Fruit fly (Drosophila melanogaster) whole organism, embryonic: Measurements from ENCODE around the gene CG14352.

Experiments
- Antp ChIP-seq: fragments of 200-800 bp; sonication (Bioruptor generic); optimal IDR thresholded peaks from 3 replicates; lab custom pipeline; 2016; ENCODE audit warnings: missing biosample characterization, missing genetic modification characterization
- BtbVII ChIP-seq: fragments of 200-800 bp; sonication (Bioruptor generic); optimal IDR thresholded peaks from 3 replicates; lab custom pipeline; 2017; ENCODE audit warnings: missing biosample characterization, mild to moderate bottlenecking, missing genetic modification characterization
- Bteb2 ChIP-seq: fragments of 200-800 bp; sonication (Bioruptor generic); optimal IDR thresholded peaks from 2 replicates; lab custom pipeline; 2016; ENCODE audit warnings: missing biosample characterization, missing genetic modification characterization
- CG10959 ChIP-seq: fragments of 200-800 bp; sonication (Bioruptor generic); IDR thresholded peaks from 2 replicates; pipeline ENCODE4 v1.3.6; 2022; ENCODE audit warnings: missing biosample characterization, missing genetic modification characterization
- CG11504 ChIP-seq: fragments of 200-800 bp; sonication (Bioruptor generic); optimal IDR thresholded peaks from 3 replicates; lab custom pipeline; 2019; ENCODE audit warnings: missing biosample characterization, mild to moderate bottlenecking, missing genetic modification characterization, moderate library complexity
- CG12104 ChIP-seq: fragments of 200-800 bp; sonication (Bioruptor generic); optimal IDR thresholded peaks from 3 replicates; lab custom pipeline; 2016; ENCODE audit warnings: missing biosample characterization, missing genetic modification characterization
- CG12942 ChIP-seq: fragments of 200-800 bp; sonication (Bioruptor generic); optimal IDR thresholded peaks from 3 replicates; lab custom pipeline; 2016; ENCODE audit warnings: missing biosample characterization, missing genetic modification characterization
- CG14710 ChIP-seq: fragments of 200-800 bp; sonication (Bioruptor generic); optimal IDR thresholded peaks from 3 replicates; lab custom pipeline; 2019; ENCODE audit warnings: missing biosample characterization, mild to moderate bottlenecking, missing genetic modification characterization, moderate library complexity
- CG15073 ChIP-seq: fragments of 200-800 bp; sonication (Bioruptor generic); optimal IDR thresholded peaks from 2 replicates; lab custom pipeline; 2016; ENCODE audit warnings: missing biosample characterization, missing genetic modification characterization
- CG1529 ChIP-seq: fragments of 200-800 bp; sonication (Bioruptor generic); optimal IDR thresholded peaks from 3 replicates; lab custom pipeline; 2018; ENCODE audit warnings: missing biosample characterization, missing genetic modification characterization
- CG1602 ChIP-seq: fragments of 200-800 bp; sonication (Bioruptor generic); optimal IDR thresholded peaks from 3 replicates; lab custom pipeline; 2016; ENCODE audit warnings: missing biosample characterization, missing genetic modification characterization
- CG18764 ChIP-seq: fragments of 200-800 bp; sonication (Bioruptor generic); optimal IDR thresholded peaks from 3 replicates; lab custom pipeline; 2016; ENCODE audit warnings: missing biosample characterization, missing genetic modification characterization
- CG2889 ChIP-seq: fragments of 200-800 bp; sonication (Bioruptor generic); IDR thresholded peaks from 3 replicates; pipeline ENCODE4 v1.3.6; 2022; ENCODE audit warnings: missing biosample characterization, missing genetic modification characterization
- CG30403 ChIP-seq: fragments of 200-800 bp; sonication (Bioruptor generic); optimal IDR thresholded peaks from 3 replicates; lab custom pipeline; 2016; ENCODE audit warnings: missing biosample characterization, missing genetic modification characterization
- CG34224 ChIP-seq: fragments of 200-800 bp; sonication (Bioruptor generic); IDR thresholded peaks from 3 replicates; pipeline ENCODE4 v1.3.6; 2022; ENCODE audit warnings: missing biosample characterization, missing genetic modification characterization; ENCODE audit not compliant: partially characterized antibody
- CG42726 ChIP-seq: fragments of 200-800 bp; sonication (Bioruptor generic); IDR thresholded peaks from 2 replicates; pipeline ENCODE4 v1.3.6; 2022; ENCODE audit warnings: missing biosample characterization, missing genetic modification characterization; ENCODE audit not compliant: partially characterized antibody
- CG4424 ChIP-seq: fragments of 200-800 bp; sonication (Bioruptor generic); optimal IDR thresholded peaks from 3 replicates; lab custom pipeline; 2016; ENCODE audit warnings: missing biosample characterization, missing genetic modification characterization
- CG5953 ChIP-seq: fragments of 200-800 bp; sonication (Bioruptor generic); IDR thresholded peaks from 2 replicates; pipeline ENCODE4 v1.3.6; 2022; ENCODE audit warnings: missing biosample characterization, missing genetic modification characterization
- CG6765 ChIP-seq: fragments of 200-800 bp; sonication (Bioruptor generic); optimal IDR thresholded peaks from 3 replicates; lab custom pipeline; 2017; ENCODE audit warnings: missing biosample characterization, mild to moderate bottlenecking, missing genetic modification characterization
- CG7271 ChIP-seq: fragments of 200-800 bp; sonication (Bioruptor generic); optimal IDR thresholded peaks from 2 replicates; lab custom pipeline; 2018; ENCODE audit warnings: missing biosample characterization, mild to moderate bottlenecking, missing genetic modification characterization, moderate library complexity
- CG8359 ChIP-seq: fragments of 200-800 bp; sonication (Bioruptor generic); optimal IDR thresholded peaks from 2 replicates; lab custom pipeline; 2017; ENCODE audit warnings: missing biosample characterization, mild to moderate bottlenecking, missing genetic modification characterization, borderline replicate concordance
- Fer1 ChIP-seq: fragments of 200-800 bp; sonication (Bioruptor generic); optimal IDR thresholded peaks from 2 replicates; lab custom pipeline; 2017; ENCODE audit warnings: missing biosample characterization, mild to moderate bottlenecking, missing genetic modification characterization
- Fer2 ChIP-seq: fragments of 200-800 bp; sonication (Bioruptor generic); optimal IDR thresholded peaks from 2 replicates; lab custom pipeline; 2018; ENCODE audit warnings: missing biosample characterization, mild to moderate bottlenecking, missing genetic modification characterization, moderate library complexity
- Hr39 ChIP-seq: fragments of >200 bp; optimal IDR thresholded peaks from 2 replicates; lab custom pipeline; 2017
- Nf-YA ChIP-seq: fragments of 200-800 bp; sonication (Bioruptor generic); IDR thresholded peaks from 2 replicates; pipeline ENCODE4 v1.3.6; 2022; ENCODE audit warnings: missing biosample characterization, missing genetic modification characterization
- Rfx ChIP-seq: fragments of 200-800 bp; sonication (Bioruptor generic); IDR thresholded peaks from 2 replicates; pipeline ENCODE4 v1.3.6; 2022; ENCODE audit warnings: missing biosample characterization, missing genetic modification characterization
- Xrp1 ChIP-seq: fragments of 200-800 bp; sonication (Bioruptor generic); IDR thresholded peaks from 2 replicates; pipeline ENCODE4 v1.3.6; 2022; ENCODE audit warnings: missing biosample characterization, missing genetic modification characterization
- bbx ChIP-seq: fragments of 200-800 bp; sonication (Bioruptor generic); IDR thresholded peaks from 2 replicates; pipeline ENCODE4 v1.3.6; 2022; ENCODE audit warnings: missing biosample characterization, missing genetic modification characterization; ENCODE audit not compliant: partially characterized antibody
- bcd ChIP-seq: fragments of 200-800 bp; sonication (Bioruptor generic); optimal IDR thresholded peaks from 2 replicates; lab custom pipeline; 2017; ENCODE audit warnings: missing biosample characterization, mild to moderate bottlenecking, missing genetic modification characterization
- bigmax ChIP-seq: fragments of 200-800 bp; sonication (Bioruptor generic); optimal IDR thresholded peaks from 2 replicates; lab custom pipeline; 2018; ENCODE audit warnings: missing biosample characterization, mild to moderate bottlenecking, missing genetic modification characterization
- btn ChIP-seq: fragments of 200-800 bp; sonication (Bioruptor generic); optimal IDR thresholded peaks from 2 replicates; lab custom pipeline; 2016; ENCODE audit warnings: missing biosample characterization, missing genetic modification characterization
- dimm ChIP-seq: fragments of 200-800 bp; sonication (Bioruptor generic); IDR thresholded peaks from 2 replicates; pipeline ENCODE4 v1.3.6; 2022; ENCODE audit warnings: missing biosample characterization, missing genetic modification characterization
- dmrt11E ChIP-seq: fragments of 200-800 bp; sonication (Bioruptor generic); optimal IDR thresholded peaks from 3 replicates; lab custom pipeline; 2018; ENCODE audit warnings: missing biosample characterization, mild to moderate bottlenecking, missing genetic modification characterization, moderate library complexity
- inv ChIP-seq: fragments of 200-800 bp; sonication (Bioruptor generic); IDR thresholded peaks from 2 replicates; pipeline ENCODE4 v1.3.6; 2022; ENCODE audit warnings: missing biosample characterization, missing genetic modification characterization; ENCODE audit not compliant: partially characterized antibody
- maf-S ChIP-seq: fragments of 200-800 bp; sonication (Bioruptor generic); optimal IDR thresholded peaks from 2 replicates; lab custom pipeline; 2016; ENCODE audit warnings: missing biosample characterization, missing genetic modification characterization
- nmo ChIP-seq: fragments of 200-800 bp; sonication (Bioruptor generic); optimal IDR thresholded peaks from 2 replicates; lab custom pipeline; 2018; ENCODE audit warnings: missing biosample characterization, mild to moderate bottlenecking, missing genetic modification characterization, moderate library complexity
- otp ChIP-seq: fragments of 200-800 bp; sonication (Bioruptor generic); IDR thresholded peaks from 3 replicates; pipeline ENCODE4, ENCODE4 v1.3.6; 2022; ENCODE audit warnings: missing biosample characterization, missing genetic modification characterization
- pnt ChIP-seq: fragments of 200-800 bp; sonication (Bioruptor generic); optimal IDR thresholded peaks from 3 replicates; lab custom pipeline; 2016; ENCODE audit warnings: missing biosample characterization, missing genetic modification characterization
- seq ChIP-seq: fragments of 200-800 bp; sonication (Bioruptor generic); IDR thresholded peaks from 2 replicates; pipeline ENCODE4 v1.3.6; 2022; ENCODE audit warnings: missing biosample characterization, missing genetic modification characterization
- sisA ChIP-seq: fragments of 200-800 bp; sonication (Bioruptor generic); IDR thresholded peaks from 2 replicates; pipeline ENCODE4 v1.3.6; 2022; ENCODE audit warnings: missing biosample characterization, missing genetic modification characterization
- sna ChIP-seq: fragments of 200-800 bp; sonication (Bioruptor generic); IDR thresholded peaks from 2 replicates; pipeline ENCODE4 v1.3.6; 2022; ENCODE audit warnings: missing biosample characterization, missing genetic modification characterization; ENCODE audit not compliant: partially characterized antibody
- sr ChIP-seq: fragments of 200-800 bp; sonication (Bioruptor generic); IDR thresholded peaks from 3 replicates; pipeline ENCODE4 v1.3.6; 2022; ENCODE audit warnings: missing biosample characterization, missing genetic modification characterization
- stwl ChIP-seq: fragments of 200-800 bp; sonication (Bioruptor generic); optimal IDR thresholded peaks from 3 replicates; lab custom pipeline; 2018; ENCODE audit warnings: missing biosample characterization, mild to moderate bottlenecking, missing genetic modification characterization, moderate library complexity
- tap ChIP-seq: fragments of 200-800 bp; optimal IDR thresholded peaks from 3 replicates; lab custom pipeline; 2019; ENCODE audit warnings: missing biosample characterization, mild to moderate bottlenecking, missing genetic modification characterization, moderate library complexity
- tio ChIP-seq: fragments of 200-800 bp; sonication (Bioruptor generic); optimal IDR thresholded peaks from 2 replicates; lab custom pipeline; 2017; ENCODE audit warnings: missing biosample characterization, missing genetic modification characterization, inconsistent platforms
- tup ChIP-seq: fragments of 200-800 bp; sonication (Bioruptor generic); optimal IDR thresholded peaks from 2 replicates; lab custom pipeline; 2016; ENCODE audit warnings: missing biosample characterization, mild to moderate bottlenecking, missing genetic modification characterization, moderate library complexity
- unc-4 ChIP-seq: fragments of 200-800 bp; sonication (Bioruptor generic); IDR thresholded peaks from 2 replicates; pipeline ENCODE4 v1.3.6; 2022; ENCODE audit warnings: missing biosample characterization, missing genetic modification characterization; ENCODE audit not compliant: partially characterized antibody
- zen ChIP-seq: fragments of 200-800 bp; sonication (Bioruptor generic); optimal IDR thresholded peaks from 3 replicates; lab custom pipeline; 2018; ENCODE audit warnings: missing biosample characterization, mild to moderate bottlenecking, missing genetic modification characterization, moderate library complexity
- zf30C ChIP-seq: fragments of 200-800 bp; sonication (Bioruptor generic); optimal IDR thresholded peaks from 3 replicates; lab custom pipeline; 2018; ENCODE audit warnings: missing biosample characterization, mild to moderate bottlenecking, missing genetic modification characterization

The CG14352 gene

DNA sequence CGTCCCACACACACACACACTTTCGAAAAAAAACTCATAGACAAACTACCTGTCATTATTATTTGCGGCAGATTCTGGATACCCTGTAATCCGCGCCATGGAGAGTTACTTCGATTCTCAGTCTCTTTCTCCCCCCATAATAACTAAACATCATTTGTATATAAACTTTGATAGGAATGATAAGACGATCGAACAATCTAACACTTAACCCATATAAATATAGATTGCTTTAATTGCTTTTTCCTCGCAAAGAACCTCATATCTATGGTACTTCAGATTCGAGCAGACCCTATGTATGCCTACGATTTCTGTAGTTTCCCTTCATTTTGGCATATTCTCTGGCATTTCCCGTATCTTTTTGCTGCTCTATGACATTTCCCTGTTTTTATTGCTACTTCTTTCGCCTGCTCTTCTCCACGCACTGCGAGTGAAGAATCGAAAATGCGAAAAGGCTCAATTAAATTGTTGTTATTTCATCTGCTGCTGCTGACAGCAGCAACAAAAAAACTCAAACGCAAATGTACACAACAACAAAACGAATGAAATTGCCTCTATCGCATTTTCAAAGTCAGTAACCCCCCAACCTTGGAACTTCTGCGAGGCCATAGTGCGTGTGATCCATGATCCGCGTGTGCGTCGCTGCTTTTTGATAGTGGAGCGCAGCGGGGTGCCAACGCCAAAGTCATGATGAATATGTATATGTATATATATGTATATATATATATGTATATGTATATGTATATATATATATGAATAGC, 23.1 kb downstream of the CG14352 start (continued):
- TF ChIP-seq pnt (GFP tag; lab: Kevin White, UChicago) (peak; percentile 27), tup (peak; percentile 9), bcd (GFP tag; lab: Kevin White, UChicago) (peak; percentile 75), Xrp1 (peak; percentile 61), CG5953 (no peak), CG30403 (GFP tag; lab: Kevin White, UChicago) (peak; percentile 74), Fer2 (peak; percentile 72), CG1529 (no peak), nmo (GFP tag; lab: Kevin White, UChicago) (peak; percentile 29), CG12104 (GFP tag; lab: Kevin White, UChicago) (peak; percentile 7), inv (GFP tag; lab: Robert Waterston, UW) (no peak), tio (GFP tag; lab: Kevin White, UChicago) (peak; percentile 63), tap (peak; percentile 46), bbx (GFP tag; lab: Robert Waterston, UW) (no peak), CG1602 (peak; percentile 42), bigmax (GFP tag; lab: Kevin White, UChicago) (peak; percentile 4), CG34224 (GFP tag; lab: Robert Waterston, UW) (no peak), CG10959 (no peak), CG4424 (GFP tag; lab: Kevin White, UChicago) (peak; percentile 45), CG18764 (GFP tag; lab: Kevin White, UChicago) (peak; percentile 40), Fer1 (GFP tag; lab: Kevin White, UChicago) (peak; percentile 86), Hr39 (lab: Kevin White, UChicago) (no peak), stwl (tag; lab: Kevin White, UChicago) (no peak), sisA (GFP tag; lab: Robert Waterston, UW) (peak; percentile 48; the same call in 1 of the 2 replicates), CG11504 (tag; lab: Kevin White, UChicago) (peak; percentile 67), seq (GFP tag; lab: Robert Waterston, UW) (peak; percentile 54; the same call in 1 of the 2 replicates), CG15073 (GFP tag; lab: Kevin White, UChicago) (no peak), BtbVII (GFP tag; lab: Kevin White, UChicago) (peak; percentile 81), zen (peak; percentile 16), CG42726 (GFP tag; lab: Robert Waterston, UW) (no peak), dimm (GFP tag; lab: Robert Waterston, UW) (0 out of 2 replicates have a peak, but pooled peaks have one; percentile 9), dmrt11E (tag; lab: Kevin White, UChicago) (no peak), CG14710 (no peak), Nf-YA (GFP tag; lab: Robert Waterston, UW) (no peak), Bteb2 (GFP tag; lab: Kevin White, UChicago) (peak; percentile 54), zf30C (GFP tag; lab: Kevin White, UChicago) (no peak), CG7271 (tag; lab: Kevin White, UChicago) (no peak), maf-S (GFP tag; lab: Kevin White, UChicago) (peak; percentile 76), Antp (peak; percentile 71), CG2889 (GFP tag; lab: Robert Waterston, UW) (peak; percentile 65; the same call in 1 of the 3 replicates), sna (GFP tag; lab: Robert Waterston, UW) (no peak), CG6765 (GFP tag; lab: Kevin White, UChicago) (peak; percentile 79), Rfx (GFP tag; lab: Robert Waterston, UW) (peak; percentile 94), CG12942 (GFP tag; lab: Kevin White, UChicago) (peak; percentile 5), CG8359 (GFP tag; lab: Kevin White, UChicago) (no peak), btn (GFP tag; lab: Kevin White, UChicago) (no peak), sr (no peak), otp (GFP tag; lab: Robert Waterston, UW) (no peak), unc-4 (GFP tag; lab: Robert Waterston, UW) (no peak)
